Worm (Caenorhabditis elegans): ENCODE data around the gene F31F4.1.

F31F4.1 gene

DNA sequence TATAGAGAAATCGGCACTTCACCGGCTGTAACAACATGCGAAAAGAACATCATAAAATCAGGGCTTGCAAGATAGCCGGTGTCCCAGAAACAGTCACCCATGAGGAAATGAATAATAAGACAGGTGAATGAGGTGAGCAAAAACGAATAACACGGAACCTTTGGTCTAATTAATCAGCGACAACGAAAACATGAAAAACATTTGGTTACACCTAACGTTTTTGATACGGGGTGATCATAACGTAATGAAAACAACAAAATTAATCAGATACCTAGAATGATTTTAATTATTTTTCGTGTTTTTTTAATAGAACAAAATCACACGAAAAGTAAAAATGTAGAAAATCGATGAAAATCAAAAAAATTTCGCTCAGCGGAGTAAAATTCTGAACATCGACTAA, 28.0 kb upstream of the F31F4.1 start, which contains the start of gene srh-245:
srh-245 (minus strand) TSS at position 101 of the 400 bp plus-strand sequence.
- TF ChIP-seq klf-2 (GFP tag; conservative IDR thresholded peaks at IDR 0.05) = no peak
- no peak for TF ChIP-seq cog-1 (tag; optimal IDR thresholded peaks at IDR 0.05)
- no peak for TF ChIP-seq flt-1 (GFP tag; IDR thresholded peaks at IDR 0.05)
- no peak for TF ChIP-seq T22C8.4 (GFP tag; IDR thresholded peaks at IDR 0.05)
- TF ChIP-seq ztf-23 (GFP tag; IDR thresholded peaks at IDR 0.05) = no peak
- TF ChIP-seq ztf-29 (GFP tag; IDR thresholded peaks at IDR 0.05) = no peak

DNA sequence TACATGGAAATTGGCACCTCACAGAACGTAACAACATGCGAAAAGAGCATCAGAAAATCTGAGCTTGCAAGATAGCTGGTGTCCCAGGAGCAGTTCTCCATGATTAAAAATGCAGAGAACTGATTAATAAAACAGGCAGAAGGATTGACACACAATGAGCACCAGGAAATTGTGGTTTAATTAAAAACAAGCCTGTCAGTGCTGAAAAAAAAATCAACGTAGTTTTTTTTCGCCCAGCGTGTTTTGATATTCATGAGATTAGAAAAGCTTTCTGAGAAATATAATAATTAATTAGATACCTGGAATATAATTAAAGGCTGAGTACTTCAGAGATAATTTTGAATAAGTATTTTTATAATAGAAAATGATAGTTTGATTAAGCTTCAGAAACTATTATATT, 26.2 kb upstream of the F31F4.1 start, which contains the start of gene srh-246:
srh-246 (minus strand) TSS at position 101 of the 400 bp plus-strand sequence.
- no peak for TF ChIP-seq flt-1 (GFP tag; IDR thresholded peaks at IDR 0.05)
- TF ChIP-seq ztf-23 (GFP tag; IDR thresholded peaks at IDR 0.05) = no peak
- TF ChIP-seq ref-1 (GFP tag; conservative IDR thresholded peaks at IDR 0.05) = no peak
- TF ChIP-seq ztf-29 (GFP tag; IDR thresholded peaks at IDR 0.05) = no peak
- TF ChIP-seq med-1 (GFP tag; optimal IDR thresholded peaks at IDR 0.05; ENCODE audit: insufficient read depth) = no peak
- TF ChIP-seq T22C8.4 (GFP tag; IDR thresholded peaks at IDR 0.05) = no peak
- TF ChIP-seq tab-1 (GFP tag; IDR thresholded peaks at IDR 0.05) = no peak

DNA sequence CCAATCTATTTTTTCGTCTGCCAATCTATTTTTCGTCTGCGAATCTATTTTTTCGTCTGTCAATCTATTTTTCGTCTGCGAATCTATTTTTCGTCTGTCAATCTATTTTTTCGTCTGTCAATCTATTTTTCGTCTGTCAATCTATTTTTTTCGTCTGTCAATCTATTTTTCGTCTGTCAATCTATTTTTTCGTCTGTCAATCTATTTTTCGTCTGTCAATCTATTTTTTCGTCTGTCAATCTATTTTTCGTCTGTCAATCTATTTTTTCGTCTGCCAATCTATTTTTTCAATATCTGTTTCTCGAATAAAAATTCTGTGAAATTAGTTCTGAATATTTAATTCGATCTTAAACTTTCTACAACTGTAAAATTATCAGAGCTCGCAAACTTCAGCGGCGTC, 25.7 kb upstream of the F31F4.1 start:
- TF ChIP-seq klf-2 (GFP tag; conservative IDR thresholded peaks at IDR 0.05) (peak; percentile 59; the same call in 1 of the 2 replicates), flt-1 (GFP tag; IDR thresholded peaks at IDR 0.05) (peak; percentile 68; the same call in 1 of the 2 replicates)

DNA sequence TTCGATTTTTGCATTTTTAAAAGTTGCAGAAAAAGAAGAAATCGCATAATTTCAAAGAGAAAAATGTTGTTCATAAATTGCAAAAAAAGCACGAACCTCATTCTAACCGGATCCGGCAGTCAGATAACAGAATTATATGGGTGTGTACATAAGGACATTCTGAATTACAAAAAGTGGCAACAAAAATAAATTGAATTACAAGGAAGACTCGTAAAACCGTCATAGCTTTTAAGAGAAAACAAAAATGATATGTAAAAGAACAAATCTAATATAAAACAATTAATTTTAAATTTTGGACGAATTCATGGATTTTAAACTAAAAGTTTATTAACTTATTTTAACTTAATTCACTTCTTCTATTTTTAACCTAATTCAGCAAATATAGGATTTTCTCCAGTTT, 23.6 kb upstream of the F31F4.1 start, which contains the start of gene F31F4.17:
F31F4.17 (minus strand) TSS at position 101 of the 400 bp plus-strand sequence.
- TF ChIP-seq ref-1 (GFP tag; conservative IDR thresholded peaks at IDR 0.05) (no peak), T22C8.4 (GFP tag; IDR thresholded peaks at IDR 0.05) (no peak), klf-2 (GFP tag; conservative IDR thresholded peaks at IDR 0.05) (no peak), med-1 (GFP tag; optimal IDR thresholded peaks at IDR 0.05; ENCODE audit: insufficient read depth) (no peak), cog-1 (tag; optimal IDR thresholded peaks at IDR 0.05) (no peak), ztf-23 (GFP tag; IDR thresholded peaks at IDR 0.05) (no peak), ztf-29 (GFP tag; IDR thresholded peaks at IDR 0.05) (no peak), flt-1 (GFP tag; IDR thresholded peaks at IDR 0.05) (no peak)

DNA sequence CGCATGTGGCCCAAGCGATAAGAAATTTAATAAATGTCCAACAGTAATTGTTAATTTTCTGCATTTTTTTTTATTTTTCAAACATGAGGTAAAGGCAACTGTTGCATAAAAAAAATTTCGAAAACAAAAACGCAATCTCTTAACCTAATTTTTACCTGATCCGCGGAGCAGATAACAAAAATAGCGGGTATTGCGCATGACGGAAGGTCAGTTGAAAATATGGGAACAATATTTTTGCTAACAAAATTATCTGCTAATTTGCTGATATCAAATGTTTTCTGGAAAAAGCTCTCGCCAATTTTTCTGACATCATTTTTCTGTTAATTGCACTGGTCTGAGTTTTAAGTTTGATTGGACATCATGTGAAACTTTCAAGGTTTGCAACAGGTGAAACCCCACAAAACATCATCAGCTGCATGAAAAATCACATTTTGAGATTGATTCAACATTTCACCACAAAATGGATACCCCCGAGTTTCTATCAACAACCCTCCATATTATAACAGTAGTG, 19.5 kb upstream of the F31F4.1 start, which contains the start of the genes F31F4.11 and srh-266:
F31F4.11 (minus strand) TSS at position 101 of the 511 bp plus-strand sequence.
srh-266 (plus strand) TSS at position 461 of the 511 bp plus-strand sequence.
- no peak for TF ChIP-seq flt-1 (GFP tag; IDR thresholded peaks at IDR 0.05)

DNA sequence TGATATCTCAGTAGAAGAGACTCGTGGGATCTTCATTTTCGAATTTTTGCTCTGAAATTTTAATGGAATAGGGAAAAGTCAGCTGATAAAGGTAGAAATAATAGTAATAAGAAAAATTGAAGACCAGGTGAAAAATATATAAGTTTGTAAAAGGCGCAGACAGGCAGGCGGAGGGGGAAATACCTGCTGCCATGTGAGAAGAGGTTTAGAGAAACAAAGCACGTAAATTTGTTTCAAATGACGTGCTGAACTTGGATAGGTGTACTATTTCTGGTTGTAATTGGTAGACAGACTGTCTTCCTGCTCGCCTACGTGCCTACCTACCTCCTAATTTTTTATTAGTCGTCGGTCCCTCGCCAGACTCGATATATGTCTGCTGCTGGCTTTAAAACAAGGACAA, 16.4 kb upstream of the F31F4.1 start, which contains the start of gene nhr-180:
nhr-180 (minus strand) TSS at position 52 of the 400 bp plus-strand sequence.
- TF ChIP-seq ztf-29 (GFP tag; IDR thresholded peaks at IDR 0.05) (no peak), klf-2 (GFP tag; conservative IDR thresholded peaks at IDR 0.05) (no peak), tab-1 (GFP tag; IDR thresholded peaks at IDR 0.05) (no peak), T22C8.4 (GFP tag; IDR thresholded peaks at IDR 0.05) (no peak), ref-1 (GFP tag; conservative IDR thresholded peaks at IDR 0.05) (no peak), flt-1 (GFP tag; IDR thresholded peaks at IDR 0.05) (no peak), cog-1 (tag; optimal IDR thresholded peaks at IDR 0.05) (no peak), med-1 (GFP tag; optimal IDR thresholded peaks at IDR 0.05; ENCODE audit: insufficient read depth) (no peak), ztf-23 (GFP tag; IDR thresholded peaks at IDR 0.05) (no peak)

DNA sequence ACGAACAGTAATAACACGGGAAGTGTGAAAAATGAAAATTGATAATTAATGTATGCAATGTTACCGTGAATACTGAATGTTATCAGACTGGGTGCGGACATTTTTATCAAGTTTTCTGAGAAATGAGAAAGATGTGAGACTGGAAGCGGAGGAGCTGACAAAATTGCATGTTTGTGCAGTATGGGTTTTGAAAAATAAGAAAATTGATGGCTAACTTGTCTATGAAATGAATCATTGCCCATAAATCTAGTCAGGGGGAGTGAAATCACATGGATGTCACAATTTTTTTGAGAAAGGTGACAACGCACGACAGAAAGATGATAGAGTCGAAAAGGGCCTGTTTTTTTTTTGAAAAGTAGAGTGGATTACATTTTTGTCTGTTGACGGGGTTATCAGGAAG, 12.5 kb upstream of the F31F4.1 start, which contains the start of gene sru-24:
sru-24 (minus strand) TSS at position 101 of the 400 bp plus-strand sequence.
- no peak for TF ChIP-seq ztf-23 (GFP tag; IDR thresholded peaks at IDR 0.05)
- no peak for TF ChIP-seq T22C8.4 (GFP tag; IDR thresholded peaks at IDR 0.05)
- no peak for TF ChIP-seq tab-1 (GFP tag; IDR thresholded peaks at IDR 0.05)
- TF ChIP-seq ref-1 (GFP tag; conservative IDR thresholded peaks at IDR 0.05) = no peak
- TF ChIP-seq ztf-29 (GFP tag; IDR thresholded peaks at IDR 0.05) = no peak
- TF ChIP-seq cog-1 (tag; optimal IDR thresholded peaks at IDR 0.05) = no peak
- TF ChIP-seq flt-1 (GFP tag; IDR thresholded peaks at IDR 0.05) = no peak
- TF ChIP-seq klf-2 (GFP tag; conservative IDR thresholded peaks at IDR 0.05) = no peak

DNA sequence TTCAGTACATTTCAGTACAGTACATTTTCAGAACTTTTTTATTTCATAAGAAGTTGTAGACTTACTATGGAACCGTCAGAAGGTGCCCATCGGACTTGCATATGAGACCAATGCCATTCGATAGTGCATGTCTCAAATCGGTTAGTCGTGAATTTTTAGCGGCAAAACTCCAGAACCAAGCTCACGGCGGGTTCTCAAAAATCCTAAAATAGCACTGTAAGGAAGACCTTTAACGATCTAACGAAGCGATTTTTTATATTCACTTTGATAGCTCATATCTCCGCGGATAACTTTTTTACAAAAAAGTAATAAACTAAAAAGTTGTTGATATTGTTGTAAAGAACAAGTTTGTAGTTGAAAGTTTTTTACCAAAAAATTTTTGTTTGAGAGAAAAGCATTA, 9.6 kb upstream of the F31F4.1 start, which contains the start of gene sru-25:
sru-25 (minus strand) TSS at position 101 of the 400 bp plus-strand sequence.
- no peak for TF ChIP-seq ztf-23 (GFP tag; IDR thresholded peaks at IDR 0.05)
- no peak for TF ChIP-seq T22C8.4 (GFP tag; IDR thresholded peaks at IDR 0.05)
- no peak for TF ChIP-seq flt-1 (GFP tag; IDR thresholded peaks at IDR 0.05)
- no peak for TF ChIP-seq cog-1 (tag; optimal IDR thresholded peaks at IDR 0.05)
- no peak for TF ChIP-seq ref-1 (GFP tag; conservative IDR thresholded peaks at IDR 0.05)
- TF ChIP-seq med-1 (GFP tag; optimal IDR thresholded peaks at IDR 0.05; ENCODE audit: insufficient read depth) = no peak
- no peak for TF ChIP-seq tab-1 (GFP tag; IDR thresholded peaks at IDR 0.05)
- no peak for TF ChIP-seq klf-2 (GFP tag; conservative IDR thresholded peaks at IDR 0.05)
- no peak for TF ChIP-seq ztf-29 (GFP tag; IDR thresholded peaks at IDR 0.05)

DNA sequence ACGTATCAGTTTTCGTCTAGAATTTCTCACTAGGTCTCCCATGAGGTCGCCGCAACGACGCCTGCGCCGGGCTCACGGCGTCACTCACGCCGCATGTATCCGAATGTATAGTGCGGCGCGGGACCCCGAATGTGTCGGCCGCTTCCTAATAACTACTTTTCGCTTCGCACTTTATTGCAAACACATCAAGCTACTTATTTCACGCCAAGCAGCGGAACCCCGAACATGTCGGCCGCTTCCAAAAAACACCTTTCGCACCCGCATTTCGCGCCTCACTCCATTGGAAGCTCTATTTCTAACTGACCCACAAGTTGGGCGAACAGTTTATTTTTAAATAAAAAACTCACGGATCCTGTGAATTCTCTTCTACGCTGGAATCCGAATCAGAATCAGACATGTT, 7.8 kb upstream of the F31F4.1 start:
- no peak for TF ChIP-seq cog-1 (tag; optimal IDR thresholded peaks at IDR 0.05)
- no peak for TF ChIP-seq T22C8.4 (GFP tag; IDR thresholded peaks at IDR 0.05)
- no peak for TF ChIP-seq ref-1 (GFP tag; conservative IDR thresholded peaks at IDR 0.05)
- TF ChIP-seq flt-1 (GFP tag; IDR thresholded peaks at IDR 0.05) = no peak
- TF ChIP-seq tab-1 (GFP tag; IDR thresholded peaks at IDR 0.05) = no peak
- no peak for TF ChIP-seq ztf-29 (GFP tag; IDR thresholded peaks at IDR 0.05)
- TF ChIP-seq klf-2 (GFP tag; conservative IDR thresholded peaks at IDR 0.05) = no peak

DNA sequence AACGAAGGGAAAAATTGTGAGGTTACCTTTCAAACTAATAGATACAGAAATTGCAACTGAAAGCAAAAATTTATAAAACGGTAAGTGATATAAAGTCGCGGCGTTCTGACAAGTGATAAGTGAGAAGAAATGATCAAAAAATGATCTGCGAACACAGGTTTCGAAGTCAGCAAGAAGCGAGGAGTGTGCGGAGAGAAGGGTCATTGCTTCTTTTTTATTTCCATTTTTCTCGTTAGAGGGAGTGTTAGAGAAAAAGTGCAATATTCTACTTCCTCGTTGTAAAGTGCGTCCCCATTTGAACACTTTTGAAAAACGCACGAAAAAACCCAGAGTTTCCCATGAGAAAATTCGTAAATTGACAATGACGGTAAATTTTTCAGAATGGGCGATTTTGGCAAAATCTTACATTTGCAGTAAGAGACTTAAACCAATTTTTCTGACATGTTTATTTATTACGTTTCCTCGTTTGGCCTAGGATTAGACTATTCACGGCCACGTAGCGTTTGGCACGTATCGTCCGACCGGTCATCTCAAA, 7.2 kb upstream of the F31F4.1 start, which contains the start of the genes fbxa-72 and srx-21:
fbxa-72 (minus strand) TSS at position 204 of the 535 bp plus-strand sequence.
srx-21 (plus strand) TSS at position 485 of the 535 bp plus-strand sequence.
- no peak for TF ChIP-seq ztf-29 (GFP tag; IDR thresholded peaks at IDR 0.05)
- TF ChIP-seq ref-1 (GFP tag; conservative IDR thresholded peaks at IDR 0.05) = no peak
